Worm (Caenorhabditis elegans) whole organism, L1 larva: ENCODE results near the gene Y45F3A.5.

Source experiments
- C16A3.4 ChIP-seq: fragments of 150-350 bp; optimal IDR thresholded peaks from 2 replicates; lab custom pipeline; 2014; ENCODE audit warnings: missing biosample characterization, missing genetic modification characterization
- C34B4.2 ChIP-seq: sonication (generic microtip); optimal IDR thresholded peaks from 2 replicates; lab custom pipeline; 2017; ENCODE audit warnings: mild to moderate bottlenecking, missing genetic modification characterization, missing compliant biosample characterization
- Y116A8C.19 ChIP-seq: sonication (generic microtip); optimal IDR thresholded peaks from 2 replicates; lab custom pipeline; 2016; ENCODE audit warnings: missing compliant biosample characterization, missing genetic modification characterization, borderline replicate concordance
- aha-1 ChIP-seq: fragments of 150-350 bp; optimal IDR thresholded peaks from 2 replicates; lab custom pipeline; 2014; ENCODE audit warnings: missing biosample characterization, missing genetic modification characterization
- alr-1 ChIP-seq: fragments of 200-800 bp; sonication (Bioruptor generic); optimal IDR thresholded peaks from 2 replicates; lab custom pipeline; 2018; ENCODE audit warnings: borderline replicate concordance, mild to moderate bottlenecking, missing genetic modification characterization, missing compliant biosample characterization
- ama-1 ChIP-seq: fragments of 150-350 bp; optimal IDR thresholded peaks from 2 replicates; lab custom pipeline; 2014
- blmp-1 ChIP-seq: fragments of 150-350 bp; optimal IDR thresholded peaks from 2 replicates; lab custom pipeline; 2014; ENCODE audit warnings: missing biosample characterization, missing genetic modification characterization
- ceh-63 ChIP-seq: fragments of 200-800 bp; sonication (Bioruptor generic); optimal IDR thresholded peaks from 2 replicates; lab custom pipeline; 2018; ENCODE audit warnings: mild to moderate bottlenecking, missing genetic modification characterization, missing compliant biosample characterization
- ceh-8 ChIP-seq: fragments of 200-800 bp; sonication (Bioruptor generic); optimal IDR thresholded peaks from 2 replicates; lab custom pipeline; 2018; ENCODE audit warnings: mild to moderate bottlenecking, missing genetic modification characterization, moderate library complexity, missing compliant biosample characterization
- ceh-88 ChIP-seq: fragments of 200-800 bp; sonication (Bioruptor generic); IDR thresholded peaks from 2 replicates; pipeline ENCODE4 v1.3.6; 2022; ENCODE audit warnings: missing genetic modification characterization, missing compliant biosample characterization
- ces-1 ChIP-seq: fragments of 150-350 bp; optimal IDR thresholded peaks from 2 replicates; lab custom pipeline; 2014; ENCODE audit warnings: missing biosample characterization, missing genetic modification reagents, missing genetic modification characterization
- dpl-1 ChIP-seq, 3 experiments: fragments of 150-350 bp in 2 of 3; sonication (generic microtip) in 1 of 3; optimal IDR thresholded peaks; 2 replicates each; lab custom pipeline; 2014 to 2017; ENCODE audit warnings: missing biosample characterization in 3 of 3, missing genetic modification characterization in 3 of 3, missing genetic modification reagents in 3 of 3
- dsc-1 ChIP-seq: sonication (generic microtip); optimal IDR thresholded peaks from 2 replicates; lab custom pipeline; 2016; ENCODE audit warnings: mild to moderate bottlenecking, missing genetic modification characterization, missing compliant biosample characterization
- efl-1 ChIP-seq, 4 experiments: fragments of 150-350 bp; optimal IDR thresholded peaks in 3 of 4; peaks in 1 of 4; 1 replicate in 1 of 4; 2 replicates in 3 of 4; lab custom pipeline; 2014; ENCODE audit warnings: missing biosample characterization in 2 of 4, missing genetic modification characterization in 2 of 4, missing genetic modification reagents in 2 of 4
- egl-13 ChIP-seq: sonication (generic microtip); optimal IDR thresholded peaks from 2 replicates; lab custom pipeline; 2016; ENCODE audit warnings: missing genotype, missing genetic modification reagents, missing genetic modification characterization, missing compliant biosample characterization
- fkh-10 ChIP-seq: sonication (generic microtip); optimal IDR thresholded peaks from 2 replicates; lab custom pipeline; 2017; ENCODE audit warnings: missing biosample characterization, missing genetic modification reagents, missing genetic modification characterization
- fkh-8 ChIP-seq: sonication (generic microtip); optimal IDR thresholded peaks from 2 replicates; lab custom pipeline; 2016; ENCODE audit warnings: mild to moderate bottlenecking, missing genetic modification characterization, missing compliant biosample characterization
- hlh-17 ChIP-seq: fragments of 200-800 bp; sonication (Bioruptor generic); optimal IDR thresholded peaks from 2 replicates; lab custom pipeline; 2018; ENCODE audit warnings: missing genetic modification characterization, mild to moderate bottlenecking, missing compliant biosample characterization, moderate library complexity, borderline replicate concordance
- irx-1 ChIP-seq: sonication (generic microtip); optimal IDR thresholded peaks from 2 replicates; lab custom pipeline; 2016; ENCODE audit warnings: missing genetic modification characterization, missing compliant biosample characterization
- jun-1 ChIP-seq: fragments of 150-350 bp; optimal IDR thresholded peaks from 2 replicates; lab custom pipeline; 2014; ENCODE audit warnings: missing biosample characterization, missing genetic modification reagents, missing genetic modification characterization
- lin-14 ChIP-seq: fragments of 200-800 bp; sonication (Bioruptor generic); optimal IDR thresholded peaks from 2 replicates; lab custom pipeline; 2018; ENCODE audit warnings: mild to moderate bottlenecking, missing genetic modification characterization, moderate library complexity, missing compliant biosample characterization
- lin-15B ChIP-seq: fragments of 150-350 bp; sonication (generic microtip); optimal IDR thresholded peaks from 3 replicates; lab custom pipeline; 2014; ENCODE audit warnings: missing biosample characterization, missing genetic modification characterization
- lir-3 ChIP-seq: sonication (generic microtip); optimal IDR thresholded peaks from 2 replicates; lab custom pipeline; 2016; ENCODE audit warnings: mild to moderate bottlenecking, missing genetic modification characterization, moderate library complexity, missing compliant biosample characterization; ENCODE audit not compliant: poor library complexity
- mep-1 ChIP-seq: fragments of 150-350 bp; optimal IDR thresholded peaks from 2 replicates; lab custom pipeline; 2014; ENCODE audit warnings: missing biosample characterization, missing genetic modification characterization
- nhr-11 ChIP-seq: fragments of 150-350 bp; optimal IDR thresholded peaks from 2 replicates; lab custom pipeline; 2014; ENCODE audit warnings: missing biosample characterization, missing genetic modification characterization
- nhr-12 ChIP-seq: sonication (generic microtip); optimal IDR thresholded peaks from 2 replicates; lab custom pipeline; 2017; ENCODE audit warnings: missing biosample characterization, missing genetic modification characterization
- nhr-20 ChIP-seq: sonication (generic microtip); optimal IDR thresholded peaks from 2 replicates; lab custom pipeline; 2016; ENCODE audit warnings: mild to moderate bottlenecking, missing genetic modification characterization, missing compliant biosample characterization
- nhr-237 ChIP-seq: fragments of 150-350 bp; optimal IDR thresholded peaks from 2 replicates; lab custom pipeline; 2014; ENCODE audit warnings: missing biosample characterization, missing genetic modification characterization
- nhr-28 ChIP-seq: fragments of 150-350 bp; optimal IDR thresholded peaks from 2 replicates; lab custom pipeline; 2014; ENCODE audit warnings: missing biosample characterization, missing genetic modification characterization
- nhr-71 ChIP-seq: sonication (generic microtip); optimal IDR thresholded peaks from 2 replicates; lab custom pipeline; 2016; ENCODE audit warnings: mild to moderate bottlenecking, missing genetic modification characterization, moderate library complexity, missing compliant biosample characterization
- nhr-85 ChIP-seq: sonication (generic microtip); peaks from one replicate; lab custom pipeline; 2016; ENCODE audit warnings: missing genetic modification characterization, inconsistent platforms, missing compliant biosample characterization
- snpc-4 ChIP-seq: fragments of 150-350 bp; optimal IDR thresholded peaks from 2 replicates; lab custom pipeline; 2014; ENCODE audit warnings: missing biosample characterization, missing genetic modification characterization
- snu-23 ChIP-seq: sonication (generic microtip); optimal IDR thresholded peaks from 2 replicates; lab custom pipeline; 2016; ENCODE audit warnings: missing genetic modification characterization, missing compliant biosample characterization
- sox-4 ChIP-seq: sonication (generic microtip); optimal IDR thresholded peaks from 2 replicates; lab custom pipeline; 2016; ENCODE audit warnings: missing genetic modification characterization, missing compliant biosample characterization
- sptf-1 ChIP-seq: fragments of 150-350 bp; optimal IDR thresholded peaks from 2 replicates; lab custom pipeline; 2014; ENCODE audit warnings: missing biosample characterization, missing genetic modification characterization
- unc-130 ChIP-seq: fragments of 150-350 bp; optimal IDR thresholded peaks from 2 replicates; lab custom pipeline; 2017; ENCODE audit warnings: missing biosample characterization, missing genetic modification characterization, inconsistent platforms
- unc-62 ChIP-seq: fragments of 150-350 bp; optimal IDR thresholded peaks from 2 replicates; lab custom pipeline; 2014; ENCODE audit warnings: missing biosample characterization, missing genetic modification reagents, missing genetic modification characterization
- unc-86 ChIP-seq: sonication (generic microtip); optimal IDR thresholded peaks from 2 replicates; lab custom pipeline; 2016; ENCODE audit warnings: missing genetic modification characterization, missing compliant biosample characterization
- unc-98 ChIP-seq: fragments of 200-800 bp; sonication (Bioruptor generic); IDR thresholded peaks from 2 replicates; pipeline ENCODE4 v1.3.6; 2022; ENCODE audit warnings: missing genetic modification characterization, missing compliant biosample characterization
- xbp-1 ChIP-seq: sonication (generic microtip); optimal IDR thresholded peaks from 2 replicates; lab custom pipeline; 2016; ENCODE audit warnings: missing genetic modification characterization, missing compliant biosample characterization
- ztf-11 ChIP-seq, 2 experiments: sonication (generic microtip); optimal IDR thresholded peaks; 2 replicates each; lab custom pipeline; 2016 to 2017; ENCODE audit warnings: missing genetic modification characterization in 2 of 2, missing biosample characterization in 1 of 2, missing compliant biosample characterization in 1 of 2
- ztf-4 ChIP-seq: fragments of 150-350 bp; optimal IDR thresholded peaks from 2 replicates; lab custom pipeline; 2014; ENCODE audit warnings: missing biosample characterization, missing genetic modification characterization

The Y45F3A.5 gene

DNA sequence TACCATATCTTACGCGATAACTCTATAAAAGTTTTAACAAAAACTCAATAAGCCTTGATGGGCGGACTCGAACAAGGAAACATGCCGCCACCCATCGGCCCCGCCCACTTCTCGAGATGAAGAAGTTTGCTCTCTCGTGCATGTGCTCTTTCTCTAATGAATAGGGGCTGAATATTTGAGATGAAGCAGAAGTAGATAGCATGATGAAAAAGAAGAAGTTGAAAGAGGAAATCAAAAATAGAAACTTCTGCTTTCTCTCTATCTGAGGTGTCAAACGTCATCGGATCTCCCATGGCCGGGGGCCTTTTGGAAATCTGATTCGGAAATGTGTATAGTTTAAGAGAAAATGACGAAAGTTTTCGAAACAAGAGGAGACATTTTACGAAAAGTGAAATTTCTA, 7.3 kb downstream of the Y45F3A.5 start:
- TF ChIP-seq nhr-12, result no peak
- no peak for TF ChIP-seq lir-3 (tag; lab: Kevin White, UChicago)
- no peak for TF ChIP-seq ceh-88
- no peak for TF ChIP-seq unc-62 (GFP tag; lab: Kevin White, UChicago)
- peak; percentile 22 for TF ChIP-seq nhr-71 (tag; lab: Kevin White, UChicago)
- TF ChIP-seq ama-1 (lab: Kevin White, UChicago), result no peak
- TF ChIP-seq unc-98, result no peak
- no peak for TF ChIP-seq ceh-8
- TF ChIP-seq alr-1, result no peak
- no peak for TF ChIP-seq C34B4.2 (tag; lab: Kevin White, UChicago)
- TF ChIP-seq egl-13 (tag; lab: Kevin White, UChicago), result peak; percentile 76
- no peak for TF ChIP-seq xbp-1
- no peak for TF ChIP-seq fkh-10 (GFP tag; lab: Kevin White, UChicago)
- peak; percentile 57 for TF ChIP-seq lin-14
- TF ChIP-seq lin-15B (tag; lab: Kevin White, UChicago), result no peak
- TF ChIP-seq C16A3.4 (tag; lab: Kevin White, UChicago), result no peak
- no peak for TF ChIP-seq dpl-1 (GFP tag; optimal IDR thresholded peaks at IDR 0.05; lab: Kevin White, UChicago)
- TF ChIP-seq nhr-28, result no peak
- no peak for TF ChIP-seq unc-130 (tag; lab: Kevin White, UChicago)
- TF ChIP-seq ztf-4 (tag; lab: Kevin White, UChicago), result no peak
- TF ChIP-seq unc-86 (tag; lab: Kevin White, UChicago), result peak; percentile 41
- no peak for TF ChIP-seq snpc-4 (tag; lab: Kevin White, UChicago)
- TF ChIP-seq nhr-20, result no peak
- TF ChIP-seq sptf-1 (tag; lab: Kevin White, UChicago), result no peak
- peak; percentile 9 for TF ChIP-seq fkh-8 (tag; lab: Kevin White, UChicago)
- TF ChIP-seq dsc-1 (tag; lab: Kevin White, UChicago), result no peak
- no peak for TF ChIP-seq nhr-237 (tag; lab: Kevin White, UChicago)
- no peak for TF ChIP-seq ces-1
- TF ChIP-seq nhr-11 (tag; lab: Kevin White, UChicago), result no peak
- no peak for TF ChIP-seq hlh-17
- TF ChIP-seq jun-1 (tag; lab: Kevin White, UChicago), result no peak

DNA sequence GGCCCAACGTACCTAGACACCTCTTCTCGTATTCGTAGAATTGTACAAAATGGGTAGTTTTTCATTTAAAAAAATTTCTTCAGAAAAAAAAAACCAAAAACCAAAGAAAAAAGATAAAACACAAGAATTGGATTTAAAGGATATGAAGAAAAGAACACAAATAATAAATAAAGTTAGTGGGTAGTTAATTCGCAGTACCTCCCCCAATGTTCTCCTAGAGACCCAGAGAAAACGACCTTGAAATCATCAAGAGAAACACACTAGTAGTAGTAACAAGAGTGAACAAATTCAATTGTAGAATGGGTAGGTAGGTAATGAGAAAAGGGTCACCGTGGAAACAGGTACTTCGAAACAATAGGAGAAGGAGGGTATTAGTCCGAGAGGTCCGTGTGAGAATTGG, 8.4 kb downstream of the Y45F3A.5 start:
- TF ChIP-seq ztf-11 (tag; optimal IDR thresholded peaks at IDR 0.05; lab: Kevin White, UChicago) (no peak), ceh-63 (GFP tag; lab: Kevin White, UChicago) (no peak), irx-1 (tag; lab: Kevin White, UChicago) (no peak), aha-1 (tag; lab: Kevin White, UChicago) (no peak), nhr-20 (peak; percentile 26), blmp-1 (tag; lab: Kevin White, UChicago) (peak; percentile 10), nhr-85 (tag; lab: Kevin White, UChicago) (peak; percentile 65), ceh-8 (no peak), lin-14 (peak; percentile 76), snu-23 (GFP tag; lab: Kevin White, UChicago) (peak; percentile 41), mep-1 (tag; lab: Kevin White, UChicago) (peak; percentile 56), sox-4 (no peak)

ce11 chrIII:10576316-10576715, 9.8 kb downstream of the Y45F3A.5 start:
- TF ChIP-seq snpc-4 (tag; lab: Kevin White, UChicago), result peak; percentile 4

DNA sequence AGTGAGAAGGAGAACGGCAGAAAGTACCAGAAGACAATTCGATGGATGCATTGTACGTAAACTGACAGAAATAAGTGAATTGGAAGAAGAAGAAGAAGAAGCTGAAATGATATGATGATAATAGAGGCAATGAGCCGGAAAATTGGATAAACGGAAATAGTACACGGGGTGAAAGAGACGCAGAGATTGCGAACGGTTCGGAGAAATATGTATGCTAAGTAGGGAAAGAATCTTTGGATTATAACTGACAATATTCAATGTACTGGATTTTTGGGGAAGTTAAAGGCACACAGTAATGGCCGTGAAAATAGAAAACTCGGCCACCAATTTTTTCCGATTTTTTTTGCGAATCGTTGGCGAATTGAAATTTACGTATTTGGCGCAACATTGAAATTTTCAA, 10.8 kb downstream of the Y45F3A.5 start, which contains the start of gene Y45F3A.4:
Gene Y45F3A.4, minus strand, starts transcription at position 101 of the 400 bp plus-strand sequence.
- TF ChIP-seq efl-1 (optimal IDR thresholded peaks at IDR 0.05; lab: Kevin White, UChicago), result no peak
- TF ChIP-seq efl-1 (GFP tag; optimal IDR thresholded peaks at IDR 0.05 in 1 of 2; lab: Kevin White, UChicago), result peak in 1 of 2 experiments; percentile 52
- TF ChIP-seq Y116A8C.19 (tag; lab: Kevin White, UChicago), result no peak
